Fruit fly (Drosophila melanogaster) whole organism, pupa: Measurements from ENCODE around the gene Meltrin.
A peak's percentile ranks its signal among the peaks of the same experiment; 100 is the strongest.

Experiments used
- CG12605 ChIP-seq: fragments of 200-800 bp; sonication (Bioruptor generic); IDR thresholded peaks from 2 replicates; pipeline ENCODE4 v1.3.6; 2022; ENCODE audit warnings: missing biosample characterization, missing genetic modification characterization
- CG13204 ChIP-seq: fragments of 200-800 bp; sonication (Bioruptor generic); optimal IDR thresholded peaks from 2 replicates; lab custom pipeline; 2018; ENCODE audit warnings: missing biosample characterization, mild to moderate bottlenecking, missing genetic modification characterization, moderate library complexity
- CG14655 ChIP-seq: fragments of 200-800 bp; sonication (Bioruptor generic); optimal IDR thresholded peaks from 3 replicates; lab custom pipeline; 2017; ENCODE audit warnings: mild to moderate bottlenecking, missing biosample characterization, missing genetic modification reagents, missing genetic modification characterization
- CG15710 ChIP-seq: fragments of 200-800 bp; sonication (Bioruptor generic); optimal IDR thresholded peaks from 2 replicates; lab custom pipeline; 2018; ENCODE audit warnings: missing biosample characterization, mild to moderate bottlenecking, missing genetic modification characterization, moderate library complexity
- CG32121 ChIP-seq: fragments of 200-800 bp; sonication (Bioruptor generic); IDR thresholded peaks from 2 replicates; pipeline ENCODE4 v1.3.6; 2022; ENCODE audit warnings: missing biosample characterization, missing genetic modification characterization
- CG34367 ChIP-seq: fragments of 200-800 bp; sonication (Bioruptor generic); optimal IDR thresholded peaks from 2 replicates; lab custom pipeline; 2018; ENCODE audit warnings: missing biosample characterization, mild to moderate bottlenecking, missing genetic modification characterization
- CG8159 ChIP-seq: fragments of 200-800 bp; sonication (Bioruptor generic); optimal IDR thresholded peaks from 3 replicates; lab custom pipeline; 2018; ENCODE audit warnings: missing biosample characterization, mild to moderate bottlenecking, missing genetic modification characterization, moderate library complexity
- CG9948 ChIP-seq: fragments of 200-800 bp; sonication (Bioruptor generic); optimal IDR thresholded peaks from 2 replicates; lab custom pipeline; 2018; ENCODE audit warnings: missing biosample characterization, mild to moderate bottlenecking, missing genetic modification characterization, moderate library complexity
- EcR ChIP-seq: fragments of 200-800 bp; sonication (Bioruptor generic); optimal IDR thresholded peaks from 3 replicates; lab custom pipeline; 2019; ENCODE audit warnings: missing biosample characterization, missing genetic modification characterization, mild to moderate bottlenecking, moderate library complexity, missing genetic modification reagents
- Ets98B ChIP-seq: fragments of 200-800 bp; sonication (Bioruptor generic); IDR thresholded peaks from 2 replicates; pipeline ENCODE4 v1.3.6; 2022; ENCODE audit warnings: missing biosample characterization, missing genetic modification characterization
- Pif1B ChIP-seq: fragments of 200-800 bp; sonication (Bioruptor generic); optimal IDR thresholded peaks from 3 replicates; lab custom pipeline; 2016; ENCODE audit warnings: missing biosample characterization, missing genetic modification characterization
- Snoo ChIP-seq: fragments of 200-800 bp; sonication (Bioruptor generic); optimal IDR thresholded peaks from 3 replicates; lab custom pipeline; 2017; ENCODE audit warnings: missing biosample characterization, mild to moderate bottlenecking, missing genetic modification characterization, inconsistent platforms
- fd96Ca ChIP-seq: fragments of 200-800 bp; sonication (Bioruptor generic); IDR thresholded peaks from 3 replicates; pipeline ENCODE4 v1.3.6; 2022; ENCODE audit warnings: missing biosample characterization, missing genetic modification characterization
- gl ChIP-seq: fragments of 200-800 bp; sonication (Bioruptor generic); optimal IDR thresholded peaks from 2 replicates; lab custom pipeline; 2018; ENCODE audit warnings: missing biosample characterization, mild to moderate bottlenecking, missing genetic modification characterization

dm6 chr3R:14734623-14735392, 37.7 kb upstream of the Meltrin start:
- TF ChIP-seq CG8159 (peak; percentile 52), CG9948 (tag; lab: Kevin White, UChicago) (peak; percentile 52), CG13204 (GFP tag; lab: Kevin White, UChicago) (peak; percentile 42), Snoo (no peak), Ets98B (GFP tag; lab: Robert Waterston, UW) (0 out of 2 replicates have a peak, but pooled peaks have one; percentile 25), CG14655 (GFP tag; lab: Kevin White, UChicago) (peak; percentile 40), CG34367 (tag; lab: Kevin White, UChicago) (no peak), EcR (GFP tag; lab: Kevin White, UChicago) (no peak), gl (tag; lab: Kevin White, UChicago) (no peak), CG15710 (tag; lab: Kevin White, UChicago) (no peak), fd96Ca (peak; percentile 45; the same call in 1 of the 3 replicates), CG32121 (GFP tag; lab: Robert Waterston, UW) (peak; percentile 55; the same call in 1 of the 2 replicates), CG12605 (peak; percentile 42; the same call in 1 of the 2 replicates), Pif1B (GFP tag; lab: Kevin White, UChicago) (no peak)
